Worm (Caenorhabditis elegans): ENCODE data around the gene F57C12.2.

F57C12.2 gene

DNA sequence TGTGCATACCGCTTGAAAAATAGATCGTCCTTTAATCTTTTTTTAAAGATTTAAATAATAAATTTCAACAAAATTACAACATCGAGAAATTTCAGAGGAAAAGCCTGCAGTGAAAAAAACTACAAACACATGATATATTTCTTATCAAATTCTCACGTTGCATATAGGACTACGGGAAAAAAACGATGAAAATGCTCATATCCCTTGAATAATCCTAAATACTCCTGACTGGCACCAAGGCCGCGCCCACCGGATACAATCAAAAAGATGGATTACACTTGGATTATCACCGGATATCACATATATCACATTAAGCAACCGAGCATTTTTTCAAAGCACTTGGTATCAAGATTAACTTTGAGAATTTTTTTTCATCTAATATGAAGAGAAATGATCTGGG lies 37.2 kb downstream of the F57C12.2 start:
- TF ChIP-seq ceh-13 (GFP tag; optimal IDR thresholded peaks at IDR 0.05) (no peak), scrt-1 (GFP tag; IDR thresholded peaks at IDR 0.05) (no peak), hnd-1 (tag; optimal IDR thresholded peaks at IDR 0.05) (no peak), ets-7 (tag; optimal IDR thresholded peaks at IDR 0.05) (no peak), ama-1 (optimal IDR thresholded peaks at IDR 0.05) (no peak)

DNA sequence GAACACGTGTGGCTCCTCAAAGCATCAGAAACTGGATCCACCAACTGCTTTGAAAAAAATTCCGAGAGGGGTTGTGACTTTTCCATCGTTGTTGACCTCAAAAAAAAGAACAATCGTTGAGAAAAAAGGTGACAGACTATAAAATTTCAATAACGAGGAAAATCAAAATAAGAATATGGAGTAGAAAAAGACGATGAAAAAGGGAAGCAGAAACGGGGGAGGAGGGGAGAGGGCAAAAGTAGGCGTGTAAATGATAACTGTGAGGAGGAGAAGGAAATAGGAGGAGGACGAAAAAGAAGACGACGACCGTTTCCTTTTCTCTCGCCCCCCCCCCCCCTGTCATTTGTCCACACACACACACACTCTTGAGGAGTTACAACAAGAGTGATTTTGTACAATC lies 44.3 kb downstream of the F57C12.2 start, which contains the start of gene B0310.2:
Gene B0310.2 (minus strand): TSS at position 101 of the 400 bp plus-strand sequence.
- TF ChIP-seq tbx-37 (GFP tag; conservative IDR thresholded peaks at IDR 0.05) (no peak), hnd-1 (tag; optimal IDR thresholded peaks at IDR 0.05) (no peak), ceh-13 (GFP tag; optimal IDR thresholded peaks at IDR 0.05) (no peak), ama-1 (optimal IDR thresholded peaks at IDR 0.05) (no peak), tra-4 (tag; optimal IDR thresholded peaks at IDR 0.05) (no peak)

DNA sequence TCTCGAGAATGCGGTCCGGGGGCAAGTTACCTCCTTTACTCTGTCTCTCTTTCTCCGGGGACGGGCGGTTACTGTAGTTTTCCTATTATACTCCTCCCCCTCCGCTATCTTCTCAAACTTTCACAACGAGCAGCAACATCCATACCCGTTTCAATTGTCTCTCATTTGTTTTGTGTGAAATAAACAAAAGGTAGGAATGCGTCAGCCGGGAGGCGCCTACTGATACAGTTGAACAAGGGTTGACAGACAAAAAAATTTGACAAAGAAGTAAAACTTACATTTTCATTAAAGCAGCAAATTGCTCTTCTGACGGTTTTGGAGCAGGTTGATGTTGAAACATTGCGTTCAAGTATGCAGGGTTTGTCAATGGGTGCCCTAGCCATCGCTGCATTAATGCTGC lies 46.2 kb downstream of the F57C12.2 start:
- TF ChIP-seq hnd-1 (tag; optimal IDR thresholded peaks at IDR 0.05) (no peak), ceh-36 (tag; optimal IDR thresholded peaks at IDR 0.05) (no peak), tbx-37 (GFP tag; conservative IDR thresholded peaks at IDR 0.05) (no peak), hmbx-1 (tag; optimal IDR thresholded peaks at IDR 0.05) (no peak), F13C5.2 (tag; optimal IDR thresholded peaks at IDR 0.05) (no peak), ets-7 (tag; optimal IDR thresholded peaks at IDR 0.05) (no peak), ama-1 (optimal IDR thresholded peaks at IDR 0.05) (no peak), B0310.2 (tag; optimal IDR thresholded peaks at IDR 0.05) (no peak), hmg-4 (GFP tag; optimal IDR thresholded peaks at IDR 0.05) (no peak), tra-4 (tag; optimal IDR thresholded peaks at IDR 0.05) (no peak), sea-1 (GFP tag; conservative IDR thresholded peaks at IDR 0.05) (no peak), ceh-13 (GFP tag; optimal IDR thresholded peaks at IDR 0.05) (no peak), flt-1 (GFP tag; IDR thresholded peaks at IDR 0.05) (no peak)

DNA sequence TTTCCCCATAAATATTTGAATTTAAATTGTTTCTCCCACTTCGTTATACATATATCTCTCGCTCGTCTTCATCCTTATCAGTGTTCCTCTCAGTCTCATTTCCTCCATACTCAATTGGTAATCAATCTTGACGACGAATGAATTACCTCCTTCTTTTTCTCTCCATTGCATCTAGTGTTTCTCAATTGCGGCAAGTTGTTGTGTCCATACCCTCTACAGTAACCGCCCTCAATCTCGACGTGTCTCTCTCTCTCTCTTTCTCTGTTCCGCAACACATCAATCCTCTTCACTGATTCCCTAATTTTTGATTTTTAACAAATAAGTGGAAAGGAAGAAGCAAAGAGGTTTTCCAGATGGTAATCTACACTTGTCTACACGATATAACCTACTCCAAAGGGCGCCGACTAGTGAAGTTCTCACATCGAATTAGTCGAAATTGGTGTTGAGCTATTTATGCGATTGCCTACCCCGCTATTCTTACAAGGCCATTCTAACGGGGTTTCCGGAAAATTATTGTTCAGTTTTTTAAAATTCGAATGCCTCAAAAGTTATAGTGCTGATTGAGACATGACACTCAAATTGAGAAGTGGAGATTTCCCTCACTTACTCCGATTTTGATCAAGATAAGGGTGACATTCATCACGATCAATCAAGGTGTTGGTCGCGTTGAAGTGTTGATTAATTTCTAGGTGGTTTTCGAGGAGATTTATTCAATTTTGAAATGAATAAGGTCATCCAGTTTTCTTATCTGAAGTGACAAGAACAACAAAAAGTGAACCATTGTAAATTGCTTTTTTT lies 46.9 kb downstream of the F57C12.2 start:
- TF ChIP-seq scrt-1 (GFP tag; IDR thresholded peaks at IDR 0.05) = no peak
- TF ChIP-seq pes-1 (GFP tag; IDR thresholded peaks at IDR 0.05) = no peak
- no peak for TF ChIP-seq ama-1 (optimal IDR thresholded peaks at IDR 0.05)
